Worm (Caenorhabditis elegans) whole organism, young adult: ENCODE measurements around the gene F21C10.10.
A peak's percentile ranks its signal among the peaks of the same experiment; 100 is the strongest.

Source experiments
- B0019.2 ChIP-seq: fragments of 200-800 bp; sonication (Bioruptor generic); conservative IDR thresholded peaks from 2 replicates; pipeline ENCODE4 v1.3.6; 2022; ENCODE audit warnings: missing genetic modification reagents, missing genetic modification characterization, missing compliant biosample characterization
- B0261.1 ChIP-seq: sonication (generic microtip); optimal IDR thresholded peaks from 2 replicates; lab custom pipeline; 2016; ENCODE audit warnings: mild to moderate bottlenecking, missing genetic modification characterization, moderate library complexity, missing compliant biosample characterization
- B0336.3 ChIP-seq: fragments of 200-800 bp; sonication (Bioruptor generic); IDR thresholded peaks from 2 replicates; pipeline ENCODE4 v1.3.6; 2022; ENCODE audit warnings: missing genetic modification characterization, missing compliant biosample characterization
- C06A6.2 ChIP-seq: fragments of 200-800 bp; sonication (Bioruptor generic); conservative IDR thresholded peaks from 2 replicates; pipeline ENCODE4 v1.3.6; 2022; ENCODE audit warnings: missing genetic modification characterization, missing compliant biosample characterization
- C17E4.6 ChIP-seq: fragments of 200-800 bp; sonication (Bioruptor generic); IDR thresholded peaks from 2 replicates; pipeline ENCODE4 v1.3.6; 2022; ENCODE audit warnings: missing genetic modification reagents, missing genetic modification characterization, missing compliant biosample characterization
- D2030.7 ChIP-seq: fragments of 200-800 bp; sonication (Bioruptor generic); IDR thresholded peaks from 2 replicates; pipeline ENCODE4 v1.3.6; 2022; ENCODE audit warnings: missing genetic modification reagents, missing genetic modification characterization, missing compliant biosample characterization
- F23B12.7 ChIP-seq: sonication (generic microtip); optimal IDR thresholded peaks from 2 replicates; lab custom pipeline; 2017; ENCODE audit warnings: missing genetic modification characterization, mild to moderate bottlenecking, missing compliant biosample characterization, antibody characterized with exemption, moderate library complexity; ENCODE audit not compliant: insufficient read depth
- F39B2.1 ChIP-seq: fragments of 200-800 bp; sonication (Bioruptor generic); IDR thresholded peaks from 2 replicates; pipeline ENCODE4 v1.3.6; 2022; ENCODE audit warnings: missing genetic modification reagents, missing genetic modification characterization, missing compliant biosample characterization
- F52B5.7 ChIP-seq: sonication (generic microtip); optimal IDR thresholded peaks from 2 replicates; lab custom pipeline; 2016; ENCODE audit warnings: mild to moderate bottlenecking, missing genetic modification characterization, missing compliant biosample characterization
- Y53F4B.3 ChIP-seq: fragments of 200-800 bp; sonication (Bioruptor generic); IDR thresholded peaks from 2 replicates; pipeline ENCODE4 v1.3.6; 2022; ENCODE audit warnings: missing genetic modification reagents, missing genetic modification characterization, missing compliant biosample characterization
- Y56A3A.18 ChIP-seq: fragments of 200-800 bp; sonication (Bioruptor generic); IDR thresholded peaks from 2 replicates; pipeline ENCODE4 v1.3.6; 2022; ENCODE audit warnings: missing genetic modification reagents, missing genetic modification characterization, missing compliant biosample characterization
- Y67H2A.10 ChIP-seq: fragments of 200-800 bp; sonication (Bioruptor generic); conservative IDR thresholded peaks from 2 replicates; pipeline ENCODE4 v1.3.6; 2022; ENCODE audit warnings: missing genetic modification reagents, missing genetic modification characterization, missing compliant biosample characterization
- Y79H2A.3 ChIP-seq: fragments of 200-800 bp; sonication (Bioruptor generic); conservative IDR thresholded peaks from 2 replicates; pipeline ENCODE4 v1.3.6; 2022; ENCODE audit warnings: missing genetic modification reagents, missing genetic modification characterization, missing compliant biosample characterization
- ZK185.1 ChIP-seq: sonication (generic microtip); optimal IDR thresholded peaks from 2 replicates; lab custom pipeline; 2016; ENCODE audit warnings: mild to moderate bottlenecking, missing genetic modification characterization, missing compliant biosample characterization; ENCODE audit not compliant: poor library complexity, severe bottlenecking
- ama-1 ChIP-seq, 3 experiments: fragments of 150-350 bp in 1 of 3; sonication (generic microtip) in 2 of 3; optimal IDR thresholded peaks; 2 replicates each; lab custom pipeline; 2014 to 2018; ENCODE audit warnings: missing biosample characterization in 2 of 3, missing genetic modification characterization in 2 of 3, missing genetic modification reagents in 2 of 3
- aptf-3 ChIP-seq: fragments of 200-800 bp; sonication (Bioruptor generic); IDR thresholded peaks from 2 replicates; pipeline ENCODE4 v1.3.6; 2022; ENCODE audit warnings: missing genetic modification characterization, missing compliant biosample characterization
- atf-7 ChIP-seq: sonication (generic microtip); optimal IDR thresholded peaks from 2 replicates; lab custom pipeline; 2017; ENCODE audit warnings: mild to moderate bottlenecking, missing genetic modification characterization, missing compliant biosample characterization
- attf-6 ChIP-seq: fragments of 200-800 bp; sonication (Bioruptor generic); IDR thresholded peaks from 2 replicates; pipeline ENCODE4 v1.3.6; 2022; ENCODE audit warnings: missing genetic modification reagents, missing genetic modification characterization, missing compliant biosample characterization
- cebp-1 ChIP-seq, 2 experiments: fragments of 200-800 bp in 1 of 2; sonication (Bioruptor generic) in 1 of 2; sonication (generic microtip) in 1 of 2; IDR thresholded peaks in 1 of 2; optimal IDR thresholded peaks in 1 of 2; 2 replicates each; pipeline versions ENCODE4 v1.3.6 to Lab custom; 2017 to 2022; ENCODE audit warnings: missing compliant biosample characterization in 2 of 2, missing genetic modification characterization in 2 of 2, mild to moderate bottlenecking in 1 of 2, missing genetic modification reagents in 1 of 2, moderate library complexity in 1 of 2
- ceh-100 ChIP-seq: fragments of 200-800 bp; sonication (Bioruptor generic); IDR thresholded peaks from 2 replicates; pipeline ENCODE4 v1.3.6; 2022; ENCODE audit warnings: missing genetic modification reagents, missing genetic modification characterization, missing compliant biosample characterization
- ceh-91 ChIP-seq: fragments of 200-800 bp; sonication (Bioruptor generic); IDR thresholded peaks from 2 replicates; pipeline ENCODE4 v1.3.6; 2022; ENCODE audit warnings: missing genetic modification reagents, missing genetic modification characterization, missing compliant biosample characterization
- die-1 ChIP-seq: sonication (generic microtip); optimal IDR thresholded peaks from 2 replicates; lab custom pipeline; 2016; ENCODE audit warnings: missing genotype, mild to moderate bottlenecking, missing genetic modification characterization, missing compliant biosample characterization
- egl-18 ChIP-seq: fragments of 200-800 bp; sonication (Bioruptor generic); IDR thresholded peaks from 2 replicates; pipeline ENCODE4 v1.3.6; 2022; ENCODE audit warnings: missing genetic modification reagents, missing genetic modification characterization, missing compliant biosample characterization
- egrh-3 ChIP-seq: fragments of 200-800 bp; sonication (Bioruptor generic); IDR thresholded peaks from 2 replicates; pipeline ENCODE4 v1.3.6; 2022; ENCODE audit warnings: missing genetic modification reagents, missing genetic modification characterization, missing compliant biosample characterization
- hlh-26 ChIP-seq: fragments of 200-800 bp; sonication (Bioruptor generic); conservative IDR thresholded peaks from 2 replicates; pipeline ENCODE4 v1.3.6; 2022; ENCODE audit warnings: missing genetic modification reagents, missing genetic modification characterization, missing compliant biosample characterization
- hsf-1 ChIP-seq: fragments of 200-800 bp; sonication (Bioruptor generic); IDR thresholded peaks from 2 replicates; pipeline ENCODE4 v1.3.6; 2022; ENCODE audit warnings: missing genetic modification reagents, missing genetic modification characterization, missing compliant biosample characterization
- lsy-27 ChIP-seq: sonication (generic microtip); optimal IDR thresholded peaks from 2 replicates; lab custom pipeline; 2017; ENCODE audit warnings: missing genetic modification characterization, mild to moderate bottlenecking, missing compliant biosample characterization, antibody characterized with exemption, missing genotype, borderline replicate concordance; ENCODE audit not compliant: insufficient read depth
- mes-4 ChIP-seq: sonication (generic microtip); optimal IDR thresholded peaks from 2 replicates; lab custom pipeline; 2016; ENCODE audit warnings: missing genotype, missing genetic modification characterization, missing compliant biosample characterization
- nfya-1 ChIP-seq: sonication (generic microtip); optimal IDR thresholded peaks from 2 replicates; lab custom pipeline; 2017; ENCODE audit warnings: antibody characterized with exemption, missing compliant biosample characterization, missing genetic modification characterization, borderline replicate concordance; ENCODE audit not compliant: insufficient read depth
- nhr-120 ChIP-seq: fragments of 200-800 bp; sonication (Bioruptor generic); IDR thresholded peaks from 2 replicates; pipeline ENCODE4 v1.3.6; 2022; ENCODE audit warnings: missing genetic modification characterization, missing compliant biosample characterization
- nhr-27 ChIP-seq: fragments of 200-800 bp; sonication (Bioruptor generic); optimal IDR thresholded peaks from 2 replicates; lab custom pipeline; 2018; ENCODE audit warnings: mild to moderate bottlenecking, missing genetic modification characterization, moderate library complexity, missing compliant biosample characterization
- rec-8 ChIP-seq, 2 experiments: sonication (generic microtip); optimal IDR thresholded peaks; 2 replicates each; lab custom pipeline; 2016; ENCODE audit warnings: mild to moderate bottlenecking in 2 of 2, missing genetic modification characterization in 2 of 2, missing genetic modification reagents in 2 of 2, missing genotype in 2 of 2, missing biosample characterization in 1 of 2, missing compliant biosample characterization in 1 of 2, moderate library complexity in 1 of 2
- tlf-1 ChIP-seq: fragments of 200-800 bp; sonication (Bioruptor generic); optimal IDR thresholded peaks from 2 replicates; lab custom pipeline; 2018; ENCODE audit warnings: mild to moderate bottlenecking, missing genetic modification characterization, missing compliant biosample characterization
- ztf-28 ChIP-seq: fragments of 200-800 bp; sonication (Bioruptor generic); IDR thresholded peaks from 2 replicates; pipeline ENCODE4 v1.3.6; 2022; ENCODE audit warnings: missing genetic modification reagents, missing genetic modification characterization, missing compliant biosample characterization

Gene F21C10.10

ce11 chrV:9065001-9065400 is 31.1 kb upstream of the F21C10.10 start:
- TF ChIP-seq Y79H2A.3 (GFP tag; lab: Robert Waterston, UW) (no peak), cebp-1 (GFP tag; IDR thresholded peaks at IDR 0.05; lab: Robert Waterston, UW) (no peak), cebp-1 (tag; optimal IDR thresholded peaks at IDR 0.05; lab: Kevin White, UChicago) (peak; percentile 76)

DNA sequence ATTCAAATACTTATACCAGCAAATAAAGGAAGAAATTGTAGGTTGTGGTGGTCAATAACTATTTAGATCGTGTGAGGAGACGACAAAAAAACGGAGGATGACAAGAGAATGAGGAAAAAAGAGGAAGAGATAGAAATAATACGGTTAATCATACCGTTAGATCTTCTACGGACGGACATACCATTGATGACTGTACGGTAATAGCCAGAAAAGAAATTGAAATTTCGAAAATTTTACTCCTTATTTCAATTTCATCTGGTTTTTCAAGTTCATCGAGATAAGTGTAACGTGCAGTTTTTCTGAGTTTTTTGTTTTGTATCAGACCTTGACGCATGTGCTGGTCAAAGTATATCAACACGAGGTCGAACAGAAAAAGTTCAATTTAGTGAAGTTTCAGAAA is 30.2 kb upstream of the F21C10.10 start:
- TF ChIP-seq B0261.1 (tag; lab: Kevin White, UChicago): no peak
- no peak for TF ChIP-seq ceh-91
- TF ChIP-seq aptf-3 (GFP tag; lab: Robert Waterston, UW): no peak
- TF ChIP-seq C06A6.2: no peak
- TF ChIP-seq lsy-27 (tag; lab: Kevin White, UChicago): no peak
- no peak for TF ChIP-seq atf-7 (tag; lab: Kevin White, UChicago)
- no peak for TF ChIP-seq ztf-28 (GFP tag; lab: Robert Waterston, UW)
- TF ChIP-seq tlf-1 (GFP tag; lab: Kevin White, UChicago): no peak
- no peak for TF ChIP-seq egrh-3 (GFP tag; lab: Robert Waterston, UW)
- TF ChIP-seq nfya-1 (tag; lab: Kevin White, UChicago): no peak
- no peak for TF ChIP-seq ama-1 (optimal IDR thresholded peaks at IDR 0.05; lab: Kevin White, UChicago)
- no peak for TF ChIP-seq ama-1 (GFP tag; optimal IDR thresholded peaks at IDR 0.05; lab: Kevin White, UChicago)
- no peak for TF ChIP-seq D2030.7 (GFP tag; lab: Robert Waterston, UW)
- TF ChIP-seq rec-8 (tag; optimal IDR thresholded peaks at IDR 0.05; lab: Kevin White, UChicago): no peak
- no peak for TF ChIP-seq egl-18
- no peak for TF ChIP-seq Y56A3A.18 (GFP tag; lab: Robert Waterston, UW)
- no peak for TF ChIP-seq nhr-27 (tag; lab: Kevin White, UChicago)
- TF ChIP-seq mes-4 (tag; lab: Kevin White, UChicago): no peak
- no peak for TF ChIP-seq attf-6 (GFP tag; lab: Robert Waterston, UW)
- no peak for TF ChIP-seq ZK185.1 (tag; lab: Kevin White, UChicago)
- TF ChIP-seq nhr-120 (GFP tag; lab: Robert Waterston, UW): no peak

DNA sequence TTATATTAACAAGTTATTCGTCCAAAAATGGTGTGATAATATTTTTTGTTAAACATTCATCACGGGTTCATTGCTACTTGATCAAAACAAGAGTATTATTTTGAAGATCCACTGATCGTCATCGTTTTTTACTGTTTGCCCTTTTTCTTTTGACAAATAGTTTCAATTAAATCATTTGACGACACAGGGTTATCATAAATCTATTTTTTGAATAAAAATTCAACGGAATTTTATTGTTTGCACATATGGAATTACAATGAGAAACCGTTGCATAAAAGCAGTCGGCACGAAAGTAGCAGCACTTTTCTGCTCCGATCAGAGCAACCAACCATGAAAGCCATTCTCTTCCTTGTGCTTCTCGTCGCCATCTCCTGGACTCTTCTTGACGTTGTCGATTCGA is 28.4 kb upstream of the F21C10.10 start, which contains the start of gene fip-2:
fip-2 (plus strand) TSS at position 301 of the 400 bp plus-strand sequence.
- TF ChIP-seq F52B5.7 (tag; lab: Kevin White, UChicago): no peak
- no peak for TF ChIP-seq hlh-26 (GFP tag; lab: Robert Waterston, UW)
- no peak for TF ChIP-seq F39B2.1
- TF ChIP-seq F23B12.7 (tag; lab: Kevin White, UChicago): no peak
- TF ChIP-seq hsf-1: no peak
- no peak for TF ChIP-seq B0336.3
- TF ChIP-seq Y67H2A.10: no peak
- no peak for TF ChIP-seq tlf-1 (GFP tag; lab: Kevin White, UChicago)
- TF ChIP-seq B0019.2 (GFP tag; lab: Robert Waterston, UW): no peak
- no peak for TF ChIP-seq C17E4.6 (GFP tag; lab: Robert Waterston, UW)
- TF ChIP-seq ceh-100 (GFP tag; lab: Robert Waterston, UW): no peak
- no peak for TF ChIP-seq die-1 (tag; lab: Kevin White, UChicago)
- no peak for TF ChIP-seq Y53F4B.3
